Fruit fly (Drosophila melanogaster) whole organism, pupa: ENCODE measurements around the gene CG4053.

ENCODE experiments used
- CG10348 ChIP-seq: fragments of 200-800 bp; sonication (Bioruptor generic); IDR thresholded peaks from 2 replicates; pipeline ENCODE4 v1.3.6; 2022; ENCODE audit warnings: missing biosample characterization, missing genetic modification characterization
- CG12605 ChIP-seq: fragments of 200-800 bp; sonication (Bioruptor generic); IDR thresholded peaks from 2 replicates; pipeline ENCODE4 v1.3.6; 2022; ENCODE audit warnings: missing biosample characterization, missing genetic modification characterization
- CG13204 ChIP-seq: fragments of 200-800 bp; sonication (Bioruptor generic); optimal IDR thresholded peaks from 2 replicates; lab custom pipeline; 2018; ENCODE audit warnings: missing biosample characterization, mild to moderate bottlenecking, missing genetic modification characterization, moderate library complexity
- CG14655 ChIP-seq: fragments of 200-800 bp; sonication (Bioruptor generic); optimal IDR thresholded peaks from 3 replicates; lab custom pipeline; 2017; ENCODE audit warnings: mild to moderate bottlenecking, missing biosample characterization, missing genetic modification reagents, missing genetic modification characterization
- CG15710 ChIP-seq: fragments of 200-800 bp; sonication (Bioruptor generic); optimal IDR thresholded peaks from 2 replicates; lab custom pipeline; 2018; ENCODE audit warnings: missing biosample characterization, mild to moderate bottlenecking, missing genetic modification characterization, moderate library complexity
- CG17806 ChIP-seq: fragments of 200-800 bp; sonication (Bioruptor generic); optimal IDR thresholded peaks from 2 replicates; lab custom pipeline; 2018; ENCODE audit warnings: missing biosample characterization, mild to moderate bottlenecking, missing genetic modification characterization, moderate library complexity
- CG32121 ChIP-seq: fragments of 200-800 bp; sonication (Bioruptor generic); IDR thresholded peaks from 2 replicates; pipeline ENCODE4 v1.3.6; 2022; ENCODE audit warnings: missing biosample characterization, missing genetic modification characterization
- CG34367 ChIP-seq: fragments of 200-800 bp; sonication (Bioruptor generic); optimal IDR thresholded peaks from 2 replicates; lab custom pipeline; 2018; ENCODE audit warnings: missing biosample characterization, mild to moderate bottlenecking, missing genetic modification characterization
- CG4496 ChIP-seq: fragments of 200-800 bp; sonication (Bioruptor generic); IDR thresholded peaks from 3 replicates; pipeline ENCODE4 v1.3.6; 2022; ENCODE audit warnings: missing biosample characterization, missing genetic modification characterization
- CG8159 ChIP-seq: fragments of 200-800 bp; sonication (Bioruptor generic); optimal IDR thresholded peaks from 3 replicates; lab custom pipeline; 2018; ENCODE audit warnings: missing biosample characterization, mild to moderate bottlenecking, missing genetic modification characterization, moderate library complexity
- CG8301 ChIP-seq: fragments of 200-800 bp; sonication (Bioruptor generic); optimal IDR thresholded peaks from 2 replicates; lab custom pipeline; 2018; ENCODE audit warnings: missing biosample characterization, mild to moderate bottlenecking, missing genetic modification characterization
- CG9948 ChIP-seq: fragments of 200-800 bp; sonication (Bioruptor generic); optimal IDR thresholded peaks from 2 replicates; lab custom pipeline; 2018; ENCODE audit warnings: missing biosample characterization, mild to moderate bottlenecking, missing genetic modification characterization, moderate library complexity
- D1 ChIP-seq: fragments of 200-800 bp; sonication (Bioruptor generic); optimal IDR thresholded peaks from 2 replicates; lab custom pipeline; 2018; ENCODE audit warnings: missing biosample characterization, mild to moderate bottlenecking, missing genetic modification characterization, moderate library complexity
- EcR ChIP-seq: fragments of 200-800 bp; sonication (Bioruptor generic); optimal IDR thresholded peaks from 3 replicates; lab custom pipeline; 2019; ENCODE audit warnings: missing biosample characterization, missing genetic modification characterization, mild to moderate bottlenecking, moderate library complexity, missing genetic modification reagents
- Ets98B ChIP-seq: fragments of 200-800 bp; sonication (Bioruptor generic); IDR thresholded peaks from 2 replicates; pipeline ENCODE4 v1.3.6; 2022; ENCODE audit warnings: missing biosample characterization, missing genetic modification characterization
- Pif1A ChIP-seq: fragments of 200-800 bp; sonication (Bioruptor generic); optimal IDR thresholded peaks from 3 replicates; lab custom pipeline; 2016; ENCODE audit warnings: missing biosample characterization, missing genetic modification characterization
- Pif1B ChIP-seq: fragments of 200-800 bp; sonication (Bioruptor generic); optimal IDR thresholded peaks from 3 replicates; lab custom pipeline; 2016; ENCODE audit warnings: missing biosample characterization, missing genetic modification characterization
- Snoo ChIP-seq: fragments of 200-800 bp; sonication (Bioruptor generic); optimal IDR thresholded peaks from 3 replicates; lab custom pipeline; 2017; ENCODE audit warnings: missing biosample characterization, mild to moderate bottlenecking, missing genetic modification characterization, inconsistent platforms
- fd96Ca ChIP-seq: fragments of 200-800 bp; sonication (Bioruptor generic); IDR thresholded peaks from 3 replicates; pipeline ENCODE4 v1.3.6; 2022; ENCODE audit warnings: missing biosample characterization, missing genetic modification characterization
- gl ChIP-seq: fragments of 200-800 bp; sonication (Bioruptor generic); optimal IDR thresholded peaks from 2 replicates; lab custom pipeline; 2018; ENCODE audit warnings: missing biosample characterization, mild to moderate bottlenecking, missing genetic modification characterization
- rn ChIP-seq: fragments of 200-800 bp; sonication (Bioruptor generic); IDR thresholded peaks from 2 replicates; pipeline ENCODE4 v1.3.6; 2022; ENCODE audit warnings: missing biosample characterization, missing genetic modification characterization

CG4053 gene

DNA sequence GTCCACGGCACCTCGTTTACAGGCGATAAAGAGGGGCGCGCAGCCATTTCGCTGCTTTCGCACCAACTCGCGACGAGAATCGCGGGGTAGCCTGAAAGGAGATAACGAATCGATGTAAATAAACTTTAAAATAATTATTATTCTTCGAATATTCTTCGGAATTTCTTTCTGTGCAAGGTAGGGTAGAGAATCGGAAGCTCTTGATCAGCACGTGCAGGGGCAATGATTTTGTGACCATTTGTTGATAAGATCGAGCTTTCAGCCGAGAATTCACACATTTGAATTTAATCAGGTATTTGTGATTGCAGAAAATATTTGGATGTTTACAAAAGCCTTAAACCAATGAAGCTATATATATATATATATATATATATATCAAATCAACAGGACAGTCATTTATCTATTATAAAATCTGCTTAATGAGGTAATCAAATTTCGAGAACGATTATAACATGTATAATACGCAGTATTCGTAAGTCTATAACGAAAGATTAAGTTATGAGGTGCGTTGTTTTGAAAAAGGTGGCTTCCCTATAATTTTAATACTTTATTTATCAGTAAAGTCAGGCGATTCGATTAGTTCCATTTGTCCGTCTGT is 15.7 kb upstream of the CG4053 start:
- no peak for TF ChIP-seq CG34367 (tag; lab: Kevin White, UChicago)
- TF ChIP-seq Pif1A (GFP tag; lab: Kevin White, UChicago): no peak
- no peak for TF ChIP-seq CG15710 (tag; lab: Kevin White, UChicago)
- no peak for TF ChIP-seq CG9948 (tag; lab: Kevin White, UChicago)
- TF ChIP-seq gl: no peak
- no peak for TF ChIP-seq EcR (GFP tag; lab: Kevin White, UChicago)
- no peak for TF ChIP-seq CG14655 (GFP tag; lab: Kevin White, UChicago)
- TF ChIP-seq Snoo (tag; lab: Kevin White, UChicago): no peak
- TF ChIP-seq D1: no peak
- no peak for TF ChIP-seq fd96Ca (GFP tag; lab: Robert Waterston, UW)
- no peak for TF ChIP-seq CG8301 (tag; lab: Kevin White, UChicago)
- TF ChIP-seq CG32121 (GFP tag; lab: Robert Waterston, UW): no peak
- no peak for TF ChIP-seq CG10348
- no peak for TF ChIP-seq CG13204 (GFP tag; lab: Kevin White, UChicago)
- no peak for TF ChIP-seq CG17806 (tag; lab: Kevin White, UChicago)
- TF ChIP-seq CG4496 (GFP tag; lab: Robert Waterston, UW): no peak
- no peak for TF ChIP-seq CG8159
- TF ChIP-seq Pif1B (GFP tag; lab: Kevin White, UChicago): no peak

DNA sequence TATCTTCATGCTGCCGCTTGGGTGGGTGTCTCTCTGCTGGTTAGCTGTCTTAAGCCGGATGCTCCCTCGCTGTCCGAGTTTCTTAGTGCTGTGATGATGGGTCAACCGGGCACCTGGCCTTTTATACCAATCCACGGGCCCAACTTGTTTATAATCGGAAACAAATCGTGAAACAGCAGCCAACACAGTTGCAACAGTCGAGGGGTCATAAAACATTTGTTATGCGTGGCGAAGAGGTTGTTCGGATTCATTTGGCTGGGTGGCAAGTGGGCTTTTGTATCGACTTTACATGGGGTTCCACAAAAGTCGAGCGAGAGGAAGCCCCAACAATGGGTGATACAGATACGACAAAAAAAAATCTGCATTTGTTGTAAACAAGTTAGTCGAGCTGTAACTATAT is 10.3 kb upstream of the CG4053 start, which contains the start of gene TwdlW:
Gene TwdlW, minus strand, starts transcription at position 101 of the 400 bp plus-strand sequence.
- no peak for TF ChIP-seq CG9948 (tag; lab: Kevin White, UChicago)
- no peak for TF ChIP-seq CG34367 (tag; lab: Kevin White, UChicago)
- TF ChIP-seq gl: no peak
- TF ChIP-seq CG32121 (GFP tag; lab: Robert Waterston, UW): no peak
- TF ChIP-seq CG17806 (tag; lab: Kevin White, UChicago): no peak
- no peak for TF ChIP-seq CG8301 (tag; lab: Kevin White, UChicago)
- TF ChIP-seq D1: no peak
- TF ChIP-seq Pif1A (GFP tag; lab: Kevin White, UChicago): no peak
- TF ChIP-seq Ets98B (GFP tag; lab: Robert Waterston, UW): no peak
- TF ChIP-seq CG13204 (GFP tag; lab: Kevin White, UChicago): no peak
- TF ChIP-seq CG8159: no peak
- no peak for TF ChIP-seq CG15710 (tag; lab: Kevin White, UChicago)
- no peak for TF ChIP-seq Snoo (tag; lab: Kevin White, UChicago)
- TF ChIP-seq CG14655 (GFP tag; lab: Kevin White, UChicago): no peak
- TF ChIP-seq CG10348: no peak
- no peak for TF ChIP-seq CG4496 (GFP tag; lab: Robert Waterston, UW)
- no peak for TF ChIP-seq Pif1B (GFP tag; lab: Kevin White, UChicago)

DNA sequence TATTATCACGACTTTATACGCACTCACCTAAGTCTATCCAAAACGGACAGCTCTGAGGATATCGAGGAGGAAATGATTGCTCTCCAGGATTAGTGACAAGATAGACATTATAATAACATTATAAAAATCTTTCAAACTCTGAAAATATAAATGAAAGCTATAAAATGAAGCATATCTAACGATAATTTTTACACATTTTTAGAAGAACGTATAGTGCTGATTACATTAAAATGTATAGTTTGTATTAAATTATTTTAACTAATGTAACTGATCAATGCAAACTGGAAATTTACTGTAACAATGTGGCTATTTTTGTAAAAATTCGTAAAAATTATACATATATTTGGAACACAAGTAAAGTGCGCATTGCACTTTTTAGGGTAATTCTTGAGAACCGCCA is 6.7 kb upstream of the CG4053 start, which contains the start of gene CG5265:
Gene CG5265, plus strand, starts transcription at position 301 of the 400 bp plus-strand sequence.
- TF ChIP-seq CG10348 (no peak), CG32121 (GFP tag; lab: Robert Waterston, UW) (no peak)

DNA sequence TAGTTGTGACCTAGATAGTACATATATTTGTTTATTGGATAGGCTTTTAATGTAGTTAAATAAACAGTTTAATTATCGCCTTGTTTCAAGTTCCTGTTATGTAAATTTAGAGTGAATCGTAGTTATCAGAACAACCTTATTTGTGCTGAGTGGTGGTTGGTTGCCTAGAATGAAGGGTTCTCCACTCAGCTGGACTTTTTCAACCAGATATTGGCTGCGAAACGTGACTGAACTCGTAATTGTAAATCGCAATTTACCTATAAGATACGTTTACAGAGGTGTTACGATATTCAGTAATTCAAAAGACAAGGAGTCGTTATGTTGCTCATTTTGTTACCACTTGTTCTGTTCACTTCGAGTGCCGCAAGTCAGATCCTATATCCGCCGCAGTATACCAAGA is 5.6 kb upstream of the CG4053 start, which contains the start of gene CG5255:
Gene CG5255, plus strand, starts transcription at position 301 of the 400 bp plus-strand sequence.
- TF ChIP-seq rn (GFP tag; lab: Robert Waterston, UW): no peak
- TF ChIP-seq CG32121 (GFP tag; lab: Robert Waterston, UW): no peak
- TF ChIP-seq CG10348: no peak
- TF ChIP-seq gl: no peak
- TF ChIP-seq CG8301 (tag; lab: Kevin White, UChicago): no peak
- no peak for TF ChIP-seq CG12605 (GFP tag; lab: Robert Waterston, UW)
- no peak for TF ChIP-seq CG8159
- no peak for TF ChIP-seq CG34367 (tag; lab: Kevin White, UChicago)
- TF ChIP-seq, all 21 proteins: peak for 0

DNA sequence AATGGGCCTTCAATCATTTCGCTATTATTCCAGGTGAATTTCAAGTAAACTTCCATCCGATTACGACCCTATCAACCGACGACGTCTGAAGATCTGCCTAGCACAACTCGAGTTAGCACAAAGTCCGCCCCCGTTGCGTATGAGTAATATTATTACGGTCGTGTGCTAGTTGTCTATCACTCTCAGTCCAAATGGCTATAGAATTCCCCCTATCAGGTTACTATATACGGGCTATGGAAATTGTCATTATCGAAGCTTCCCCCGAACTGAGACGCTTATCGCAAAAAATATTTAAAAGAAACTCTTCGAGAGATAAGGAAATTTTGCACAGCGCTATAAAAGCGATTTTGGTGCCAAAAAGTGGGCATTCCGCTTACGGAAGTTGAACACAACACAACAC is 3.7 kb upstream of the CG4053 start, which contains the start of gene CG5246:
Gene CG5246, plus strand, starts transcription at position 365 of the 400 bp plus-strand sequence.
- TF ChIP-seq CG12605 (GFP tag; lab: Robert Waterston, UW): no peak
- TF ChIP-seq Snoo (tag; lab: Kevin White, UChicago): no peak
- no peak for TF ChIP-seq Pif1B (GFP tag; lab: Kevin White, UChicago)
- no peak for TF ChIP-seq CG34367 (tag; lab: Kevin White, UChicago)
- TF ChIP-seq CG8301 (tag; lab: Kevin White, UChicago): no peak
- TF ChIP-seq fd96Ca (GFP tag; lab: Robert Waterston, UW): no peak
- TF ChIP-seq EcR (GFP tag; lab: Kevin White, UChicago): no peak
- no peak for TF ChIP-seq Pif1A (GFP tag; lab: Kevin White, UChicago)
- no peak for TF ChIP-seq rn (GFP tag; lab: Robert Waterston, UW)
- TF ChIP-seq CG9948 (tag; lab: Kevin White, UChicago): no peak
- TF ChIP-seq gl: no peak
- TF ChIP-seq CG14655 (GFP tag; lab: Kevin White, UChicago): no peak
- no peak for TF ChIP-seq CG17806 (tag; lab: Kevin White, UChicago)
- no peak for TF ChIP-seq CG32121 (GFP tag; lab: Robert Waterston, UW)
- TF ChIP-seq CG15710 (tag; lab: Kevin White, UChicago): no peak
- TF ChIP-seq CG13204 (GFP tag; lab: Kevin White, UChicago): no peak
- no peak for TF ChIP-seq CG10348

DNA sequence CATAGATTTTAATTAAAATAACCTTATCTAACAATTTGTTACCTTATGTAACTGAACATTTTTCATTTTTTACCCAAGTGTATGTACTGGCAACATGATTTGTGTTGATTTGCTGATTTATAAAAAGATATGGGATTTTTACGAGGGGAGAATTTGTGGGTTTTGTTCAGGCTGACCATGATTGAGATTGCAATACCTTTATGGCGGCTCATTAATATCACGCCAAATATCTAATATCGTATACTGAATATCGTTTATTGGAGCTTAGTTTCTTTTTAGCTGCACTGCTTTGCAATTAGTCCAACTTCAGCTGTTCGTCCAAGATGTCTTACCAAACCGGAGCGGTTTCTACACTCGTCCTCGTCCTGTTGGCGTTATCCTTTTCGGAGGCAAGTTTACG is 1.9 kb upstream of the CG4053 start, which contains the start of gene CG31267:
Gene CG31267, plus strand, starts transcription at position 301 of the 400 bp plus-strand sequence.
- TF ChIP-seq CG8159: no peak
- no peak for TF ChIP-seq fd96Ca (GFP tag; lab: Robert Waterston, UW)
- no peak for TF ChIP-seq CG34367 (tag; lab: Kevin White, UChicago)
- TF ChIP-seq Pif1A (GFP tag; lab: Kevin White, UChicago): no peak
- no peak for TF ChIP-seq CG17806 (tag; lab: Kevin White, UChicago)
- no peak for TF ChIP-seq CG12605 (GFP tag; lab: Robert Waterston, UW)
- TF ChIP-seq gl: no peak
- TF ChIP-seq rn (GFP tag; lab: Robert Waterston, UW): no peak
- no peak for TF ChIP-seq CG8301 (tag; lab: Kevin White, UChicago)
- TF ChIP-seq CG10348: no peak
- no peak for TF ChIP-seq Ets98B (GFP tag; lab: Robert Waterston, UW)
- no peak for TF ChIP-seq CG14655 (GFP tag; lab: Kevin White, UChicago)
- no peak for TF ChIP-seq D1
- no peak for TF ChIP-seq CG9948 (tag; lab: Kevin White, UChicago)
- no peak for TF ChIP-seq EcR (GFP tag; lab: Kevin White, UChicago)
- no peak for TF ChIP-seq CG13204 (GFP tag; lab: Kevin White, UChicago)
